Fruit fly (Drosophila melanogaster) whole organism, adult: ENCODE results near the gene Brd7-9.

ENCODE experiments used
- CG11617 ChIP-seq: fragments of 200-800 bp; sonication (Bioruptor generic); optimal IDR thresholded peaks from 2 replicates; lab custom pipeline; 2017; ENCODE audit warnings: mild to moderate bottlenecking, missing biosample characterization, missing genetic modification reagents, missing genetic modification characterization
- CG12768 ChIP-seq: fragments of 200-800 bp; sonication (Bioruptor generic); optimal IDR thresholded peaks from 2 replicates; lab custom pipeline; 2017; ENCODE audit warnings: missing biosample characterization, missing genetic modification characterization, mild to moderate bottlenecking, moderate library complexity, missing genetic modification reagents
- CG14711 ChIP-seq: fragments of 200-800 bp; sonication (Bioruptor generic); optimal IDR thresholded peaks from 2 replicates; lab custom pipeline; 2018; ENCODE audit warnings: missing biosample characterization, mild to moderate bottlenecking, missing genetic modification characterization, moderate library complexity
- CG1620 ChIP-seq: fragments of 200-800 bp; sonication (Bioruptor generic); optimal IDR thresholded peaks from 2 replicates; lab custom pipeline; 2016; ENCODE audit warnings: missing biosample characterization, missing genetic modification characterization
- CG33017 ChIP-seq: fragments of 200-800 bp; sonication (Bioruptor generic); optimal IDR thresholded peaks from 2 replicates; lab custom pipeline; 2018; ENCODE audit warnings: missing biosample characterization, mild to moderate bottlenecking, missing genetic modification characterization, moderate library complexity
- CG5204 ChIP-seq: fragments of 200-800 bp; sonication (Bioruptor generic); optimal IDR thresholded peaks from 2 replicates; lab custom pipeline; 2016; ENCODE audit warnings: missing biosample characterization, missing genetic modification characterization
- CG7045 ChIP-seq: fragments of 200-800 bp; sonication (Bioruptor generic); optimal IDR thresholded peaks from 2 replicates; lab custom pipeline; 2017; ENCODE audit warnings: missing biosample characterization, mild to moderate bottlenecking, missing genetic modification characterization
- CG7101 ChIP-seq: fragments of 200-800 bp; sonication (Bioruptor generic); optimal IDR thresholded peaks from 2 replicates; lab custom pipeline; 2018; ENCODE audit warnings: missing biosample characterization, mild to moderate bottlenecking, missing genetic modification characterization, moderate library complexity
- Clk ChIP-seq: fragments of 200-800 bp; sonication (Bioruptor generic); optimal IDR thresholded peaks from 2 replicates; lab custom pipeline; 2017; ENCODE audit warnings: missing biosample characterization, missing genetic modification characterization
- Crg-1 ChIP-seq: fragments of 200-800 bp; sonication (Bioruptor generic); optimal IDR thresholded peaks from 2 replicates; lab custom pipeline; 2016; ENCODE audit warnings: missing biosample characterization, missing genetic modification characterization
- Hr96 ChIP-seq: fragments of 200-800 bp; sonication (Bioruptor generic); optimal IDR thresholded peaks from 2 replicates; lab custom pipeline; 2016; ENCODE audit warnings: missing biosample characterization, missing genetic modification characterization
- Mnt ChIP-seq: fragments of 200-800 bp; sonication (Bioruptor generic); optimal IDR thresholded peaks from 2 replicates; lab custom pipeline; 2016; ENCODE audit warnings: missing biosample characterization, mild to moderate bottlenecking, missing genetic modification characterization
- bab1 ChIP-seq: fragments of 200-800 bp; sonication (Bioruptor generic); optimal IDR thresholded peaks from 3 replicates; lab custom pipeline; 2019; ENCODE audit warnings: missing biosample characterization, mild to moderate bottlenecking, missing genetic modification characterization, moderate library complexity
- cic ChIP-seq: fragments of 200-800 bp; sonication (Bioruptor generic); optimal IDR thresholded peaks from 2 replicates; lab custom pipeline; 2017; ENCODE audit warnings: missing biosample characterization, mild to moderate bottlenecking, missing genetic modification characterization, moderate library complexity
- cnc ChIP-seq, 2 experiments: fragments of >200 bp; optimal IDR thresholded peaks; 2 replicates each; lab custom pipeline; 2017
- kay ChIP-seq: fragments of 200-800 bp; sonication (Bioruptor generic); peaks from one replicate; lab custom pipeline; 2016; ENCODE audit warnings: missing biosample characterization, missing genetic modification characterization, borderline replicate concordance
- ovo ChIP-seq: fragments of 200-800 bp; sonication (Bioruptor generic); optimal IDR thresholded peaks from 2 replicates; lab custom pipeline; 2016; ENCODE audit warnings: missing biosample characterization, missing genetic modification characterization
- pad ChIP-seq: fragments of 200-800 bp; sonication (Bioruptor generic); optimal IDR thresholded peaks from 3 replicates; lab custom pipeline; 2017; ENCODE audit warnings: missing biosample characterization, missing genetic modification characterization, mild to moderate bottlenecking, moderate library complexity, missing genetic modification reagents
- tj ChIP-seq: fragments of 200-800 bp; sonication (Bioruptor generic); optimal IDR thresholded peaks from 3 replicates; lab custom pipeline; 2017; ENCODE audit warnings: missing biosample characterization, mild to moderate bottlenecking, missing genetic modification characterization, moderate library complexity
- toe ChIP-seq: fragments of 200-800 bp; sonication (Bioruptor generic); optimal IDR thresholded peaks from 2 replicates; lab custom pipeline; 2016; ENCODE audit warnings: missing biosample characterization, missing genetic modification characterization

Gene Brd7-9

DNA sequence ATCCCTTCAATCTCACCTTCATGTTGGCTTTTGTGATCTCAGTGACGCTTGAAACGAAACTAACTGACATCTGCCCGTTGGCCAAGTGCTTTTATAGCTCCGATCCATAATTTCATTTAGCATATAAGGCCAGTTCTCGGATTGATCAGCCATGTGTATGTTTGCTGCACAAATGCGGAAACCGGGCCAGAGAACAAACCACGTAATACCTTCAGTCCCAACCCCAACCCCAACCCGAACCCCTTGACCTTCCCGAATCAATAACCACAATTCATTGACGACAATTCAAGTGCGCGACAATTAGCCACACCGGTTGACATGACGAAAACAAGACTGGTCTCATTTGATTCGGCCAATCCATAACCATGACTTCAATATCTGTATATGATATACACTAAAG, 29.6 kb upstream of the Brd7-9 start, which contains the start of gene CG7203:
Gene CG7203, minus strand, starts transcription at position 101 of the 400 bp plus-strand sequence.
- TF ChIP-seq Hr96 (GFP tag; lab: Kevin White, UChicago) (no peak), cic (no peak)

DNA sequence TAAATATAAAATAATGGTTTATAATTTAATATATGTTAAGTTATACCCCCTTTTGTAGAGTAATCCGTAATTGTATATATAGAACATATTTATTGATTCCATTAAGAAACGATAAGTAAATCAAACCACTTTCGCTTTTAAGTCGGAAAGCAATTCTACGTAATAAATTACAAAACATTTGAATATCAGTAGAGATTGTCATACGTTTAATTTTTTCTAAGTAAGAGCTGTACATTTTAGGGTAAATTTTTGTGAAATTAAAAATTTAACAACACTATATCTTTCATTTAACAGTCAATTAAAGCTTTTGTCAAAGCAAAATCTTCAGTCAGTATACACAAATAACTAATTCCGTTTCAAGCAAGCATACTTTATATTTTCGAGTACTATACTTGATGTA, 28.8 kb upstream of the Brd7-9 start, which contains the start of gene CG46025:
Gene CG46025, plus strand, starts transcription at position 301 of the 400 bp plus-strand sequence.
- no peak for TF ChIP-seq cic
- no peak for TF ChIP-seq CG12768 (GFP tag; lab: Kevin White, UChicago)
- TF ChIP-seq CG7101 = no peak
- TF ChIP-seq Mnt (GFP tag; lab: Kevin White, UChicago) = no peak
- TF ChIP-seq cnc (optimal IDR thresholded peaks at IDR 0.05; lab: Kevin White, UChicago) = no peak
- TF ChIP-seq Hr96 (GFP tag; lab: Kevin White, UChicago) = no peak

DNA sequence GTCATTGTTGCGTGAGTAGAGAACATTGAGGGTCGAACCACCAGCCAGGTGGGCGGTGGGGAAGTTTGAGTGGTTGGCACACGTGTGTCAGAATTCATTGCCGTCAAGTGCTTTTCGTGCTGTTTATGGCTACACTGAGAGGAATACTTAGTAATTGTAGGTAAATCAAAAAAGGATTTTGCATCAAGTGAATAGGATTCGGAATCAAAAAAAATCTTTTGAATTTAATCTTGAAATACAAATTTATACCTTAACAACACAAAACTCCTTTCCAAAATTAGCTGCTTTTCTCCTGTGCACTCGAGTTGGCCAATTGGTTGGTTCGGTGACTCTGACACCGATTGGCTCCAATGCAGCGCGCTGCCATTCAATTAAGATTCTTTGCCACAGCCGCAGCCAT, 28.1 kb upstream of the Brd7-9 start:
- no peak for TF ChIP-seq CG12768 (GFP tag; lab: Kevin White, UChicago)
- no peak for TF ChIP-seq CG7101
- TF ChIP-seq Mnt (GFP tag; lab: Kevin White, UChicago) = no peak
- no peak for TF ChIP-seq Clk
- TF ChIP-seq CG7045 (GFP tag; lab: Kevin White, UChicago) = no peak
- TF ChIP-seq CG11617 (GFP tag; lab: Kevin White, UChicago) = no peak
- TF ChIP-seq bab1 (GFP tag; lab: Kevin White, UChicago) = no peak
- no peak for TF ChIP-seq Hr96 (GFP tag; lab: Kevin White, UChicago)
- TF ChIP-seq CG1620 = no peak
- no peak for TF ChIP-seq CG14711 (tag; lab: Kevin White, UChicago)
- TF ChIP-seq toe (GFP tag; lab: Kevin White, UChicago) = no peak
- TF ChIP-seq tj (GFP tag; lab: Kevin White, UChicago) = no peak
- TF ChIP-seq CG33017 (tag; lab: Kevin White, UChicago) = no peak

DNA sequence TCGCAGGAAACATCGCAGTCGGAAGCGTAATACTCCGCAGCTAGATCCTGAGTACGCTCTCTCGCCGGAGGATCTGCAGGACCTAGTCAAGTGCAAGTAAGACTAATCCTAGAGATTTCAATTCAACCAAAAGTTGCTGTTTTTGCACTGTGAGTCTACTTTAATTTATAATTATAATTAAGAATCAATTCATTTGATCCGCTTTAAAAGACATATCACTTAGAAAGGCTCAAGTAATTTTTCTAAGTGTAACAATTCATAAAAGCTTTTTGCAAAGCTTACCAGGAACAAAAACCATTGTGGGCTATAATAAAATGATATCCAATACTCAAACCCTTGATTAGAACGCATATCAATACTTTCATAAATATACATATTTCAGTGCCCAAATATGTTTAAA, 25.8 kb upstream of the Brd7-9 start:
- TF ChIP-seq CG7045 (GFP tag; lab: Kevin White, UChicago) = no peak
- TF ChIP-seq ovo (GFP tag; lab: Kevin White, UChicago) = no peak
- no peak for TF ChIP-seq cnc (optimal IDR thresholded peaks at IDR 0.05; lab: Kevin White, UChicago)
- no peak for TF ChIP-seq Mnt (GFP tag; lab: Kevin White, UChicago)
- no peak for TF ChIP-seq kay (GFP tag; lab: Kevin White, UChicago)

DNA sequence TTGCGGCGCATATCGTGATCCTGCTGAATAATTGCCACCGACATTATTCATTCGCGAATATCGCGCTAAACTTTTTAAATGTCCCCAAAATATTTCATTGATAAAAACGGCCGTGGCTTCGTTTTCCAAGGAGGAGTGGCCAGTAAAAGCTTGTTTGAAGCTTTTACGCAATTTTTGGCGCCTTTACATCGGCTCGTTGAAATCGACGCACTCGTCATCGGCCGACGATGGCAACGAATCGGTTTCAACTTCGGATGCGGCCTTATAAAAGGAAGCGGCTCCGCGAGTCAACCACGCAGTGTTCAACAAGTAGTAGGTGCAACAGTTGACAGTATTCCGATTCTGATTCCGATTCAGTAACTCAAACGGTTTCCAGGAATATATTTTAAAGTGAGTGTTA, 15.3 kb upstream of the Brd7-9 start, which contains the start of gene CG7191:
Gene CG7191, plus strand, starts transcription at position 301 of the 400 bp plus-strand sequence.
- TF ChIP-seq cic (no peak), CG14711 (tag; lab: Kevin White, UChicago) (no peak), kay (GFP tag; lab: Kevin White, UChicago) (no peak), CG33017 (tag; lab: Kevin White, UChicago) (no peak), pad (GFP tag; lab: Kevin White, UChicago) (no peak), ovo (GFP tag; lab: Kevin White, UChicago) (no peak), CG12768 (GFP tag; lab: Kevin White, UChicago) (no peak), CG1620 (no peak), Clk (no peak), CG7045 (GFP tag; lab: Kevin White, UChicago) (no peak), cnc (optimal IDR thresholded peaks at IDR 0.05; lab: Kevin White, UChicago) (no peak), bab1 (GFP tag; lab: Kevin White, UChicago) (no peak)

DNA sequence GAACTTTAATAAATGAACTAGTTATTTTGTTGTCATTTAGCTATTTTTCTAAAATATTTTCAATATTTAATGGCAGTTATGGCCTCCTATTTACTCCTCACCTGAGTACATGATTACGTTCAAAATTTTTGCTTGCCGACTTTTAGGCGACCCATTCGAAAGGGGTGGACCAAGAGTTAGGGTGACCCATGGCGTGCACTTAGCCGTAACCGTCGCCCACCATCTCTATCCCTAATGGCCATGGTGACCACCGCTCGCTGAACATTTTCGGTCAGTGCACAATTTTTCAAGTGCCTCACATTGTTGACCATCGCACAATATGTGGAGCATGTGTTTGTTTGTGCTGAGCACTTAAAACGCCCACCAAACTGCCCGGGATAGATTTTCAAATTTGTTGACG, 10.8 kb upstream of the Brd7-9 start:
- no peak for TF ChIP-seq CG33017 (tag; lab: Kevin White, UChicago)
- TF ChIP-seq cnc (optimal IDR thresholded peaks at IDR 0.05; lab: Kevin White, UChicago) = no peak
- TF ChIP-seq CG5204 (GFP tag; lab: Kevin White, UChicago) = no peak
- TF ChIP-seq Mnt (GFP tag; lab: Kevin White, UChicago) = no peak
- no peak for TF ChIP-seq CG7045 (GFP tag; lab: Kevin White, UChicago)
- TF ChIP-seq tj (GFP tag; lab: Kevin White, UChicago) = no peak
- no peak for TF ChIP-seq Crg-1 (GFP tag; lab: Kevin White, UChicago)
- TF ChIP-seq bab1 (GFP tag; lab: Kevin White, UChicago) = no peak
- no peak for TF ChIP-seq CG11617 (GFP tag; lab: Kevin White, UChicago)
- no peak for TF ChIP-seq ovo (GFP tag; lab: Kevin White, UChicago)

DNA sequence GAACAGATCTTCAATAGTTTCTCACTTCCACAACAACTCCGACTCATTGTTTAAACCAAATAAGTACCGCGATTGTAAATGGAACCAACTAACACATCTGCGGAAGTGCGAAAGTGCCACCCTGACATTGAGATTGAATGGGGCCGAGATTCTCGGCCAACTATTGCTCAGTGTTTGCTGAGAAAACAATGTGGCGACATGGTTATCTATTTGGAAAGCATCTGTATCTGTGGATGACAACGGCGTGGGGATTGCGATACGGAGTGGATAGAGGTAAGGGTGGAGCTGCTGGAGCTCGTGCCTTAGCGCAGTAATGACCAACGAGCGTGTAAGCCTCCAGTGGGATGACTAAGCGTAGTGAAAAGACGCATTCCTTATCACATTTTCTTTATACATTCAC, 7.4 kb upstream of the Brd7-9 start:
- TF ChIP-seq cnc (optimal IDR thresholded peaks at IDR 0.05; lab: Kevin White, UChicago) (no peak), tj (GFP tag; lab: Kevin White, UChicago) (no peak), CG1620 (no peak), CG12768 (GFP tag; lab: Kevin White, UChicago) (no peak), CG11617 (GFP tag; lab: Kevin White, UChicago) (no peak), CG33017 (tag; lab: Kevin White, UChicago) (no peak), CG7045 (GFP tag; lab: Kevin White, UChicago) (peak; percentile 53), CG7101 (peak; percentile 0), cic (peak; percentile 65), bab1 (GFP tag; lab: Kevin White, UChicago) (no peak), pad (GFP tag; lab: Kevin White, UChicago) (no peak), CG5204 (GFP tag; lab: Kevin White, UChicago) (no peak), Clk (no peak)
